Fruit fly (Drosophila melanogaster) whole organism, embryonic: Measurements from ENCODE around the gene QIL1.
A peak's percentile ranks its signal among the peaks of the same experiment; 100 is the strongest.

Source experiments
- BEAF-32 ChIP-seq: fragments of 200-800 bp; sonication (Bioruptor generic); optimal IDR thresholded peaks from 3 replicates; lab custom pipeline; 2017; ENCODE audit warnings: missing biosample characterization, missing genetic modification characterization, mild to moderate bottlenecking, moderate library complexity, missing genetic modification reagents
- CG10959 ChIP-seq: fragments of 200-800 bp; sonication (Bioruptor generic); IDR thresholded peaks from 2 replicates; pipeline ENCODE4 v1.3.6; 2022; ENCODE audit warnings: missing biosample characterization, missing genetic modification characterization
- CG11398 ChIP-seq: fragments of 200-800 bp; sonication (Bioruptor generic); optimal IDR thresholded peaks from 2 replicates; lab custom pipeline; 2016; ENCODE audit warnings: missing biosample characterization, missing genetic modification characterization
- CG11723 ChIP-seq: fragments of 200-800 bp; sonication (Bioruptor generic); optimal IDR thresholded peaks from 2 replicates; lab custom pipeline; 2017; ENCODE audit warnings: missing biosample characterization, mild to moderate bottlenecking, missing genetic modification characterization
- CG12219 ChIP-seq: fragments of 200-800 bp; sonication (Bioruptor generic); optimal IDR thresholded peaks from 3 replicates; lab custom pipeline; 2018; ENCODE audit warnings: missing biosample characterization, mild to moderate bottlenecking, missing genetic modification characterization
- CG12236 ChIP-seq: fragments of 200-800 bp; sonication (Bioruptor generic); optimal IDR thresholded peaks from 2 replicates; lab custom pipeline; 2016; ENCODE audit warnings: missing biosample characterization, missing genetic modification characterization
- CG12299 ChIP-seq: fragments of 200-800 bp; sonication (Bioruptor generic); optimal IDR thresholded peaks from 2 replicates; lab custom pipeline; 2018; ENCODE audit warnings: missing biosample characterization, mild to moderate bottlenecking, missing genetic modification characterization
- CG13624 ChIP-seq: fragments of 200-800 bp; sonication (Bioruptor generic); optimal IDR thresholded peaks from 2 replicates; lab custom pipeline; 2016; ENCODE audit warnings: missing biosample characterization, missing genetic modification characterization
- CG13775 ChIP-seq: fragments of 200-800 bp; sonication (Bioruptor generic); optimal IDR thresholded peaks from 3 replicates; lab custom pipeline; 2017; ENCODE audit warnings: missing biosample characterization, mild to moderate bottlenecking, missing genetic modification characterization
- CG14710 ChIP-seq: fragments of 200-800 bp; sonication (Bioruptor generic); optimal IDR thresholded peaks from 3 replicates; lab custom pipeline; 2019; ENCODE audit warnings: missing biosample characterization, mild to moderate bottlenecking, missing genetic modification characterization, moderate library complexity
- CG14860 ChIP-seq: fragments of 200-800 bp; sonication (Bioruptor generic); IDR thresholded peaks from 3 replicates; pipeline ENCODE4 v1.3.6; 2022; ENCODE audit warnings: missing biosample characterization, missing genetic modification characterization; ENCODE audit not compliant: partially characterized antibody
- CG14965 ChIP-seq: fragments of 200-800 bp; sonication (Bioruptor generic); optimal IDR thresholded peaks from 2 replicates; lab custom pipeline; 2016; ENCODE audit warnings: missing biosample characterization, missing genetic modification characterization, borderline replicate concordance
- CG17568 ChIP-seq: fragments of 200-800 bp; sonication (Bioruptor generic); optimal IDR thresholded peaks from 2 replicates; lab custom pipeline; 2018; ENCODE audit warnings: missing biosample characterization, mild to moderate bottlenecking, missing genetic modification characterization, moderate library complexity
- CG1792 ChIP-seq: fragments of 200-800 bp; sonication (Bioruptor generic); optimal IDR thresholded peaks from 2 replicates; lab custom pipeline; 2016; ENCODE audit warnings: missing biosample characterization, missing genetic modification characterization
- CG32767 ChIP-seq: fragments of 200-800 bp; sonication (Bioruptor generic); IDR thresholded peaks from 2 replicates; pipeline ENCODE4 v1.3.6; 2022; ENCODE audit warnings: missing biosample characterization, missing genetic modification characterization
- CG32772 ChIP-seq: fragments of 200-800 bp; sonication (Bioruptor generic); IDR thresholded peaks from 2 replicates; pipeline ENCODE4 v1.3.6; 2022; ENCODE audit warnings: missing biosample characterization, missing genetic modification characterization
- CG42726 ChIP-seq: fragments of 200-800 bp; sonication (Bioruptor generic); IDR thresholded peaks from 2 replicates; pipeline ENCODE4 v1.3.6; 2022; ENCODE audit warnings: missing biosample characterization, missing genetic modification characterization; ENCODE audit not compliant: partially characterized antibody
- CG4404 ChIP-seq: fragments of 200-800 bp; sonication (Bioruptor generic); IDR thresholded peaks from 2 replicates; pipeline ENCODE4 v1.3.6; 2022; ENCODE audit warnings: missing biosample characterization, missing genetic modification characterization
- CG4424 ChIP-seq: fragments of 200-800 bp; sonication (Bioruptor generic); optimal IDR thresholded peaks from 3 replicates; lab custom pipeline; 2016; ENCODE audit warnings: missing biosample characterization, missing genetic modification characterization
- CG6654 ChIP-seq: fragments of 200-800 bp; sonication (Bioruptor generic); optimal IDR thresholded peaks from 2 replicates; lab custom pipeline; 2017; ENCODE audit warnings: missing biosample characterization, mild to moderate bottlenecking, missing genetic modification characterization
- CG6854 ChIP-seq: fragments of 200-800 bp; sonication (Bioruptor generic); optimal IDR thresholded peaks from 3 replicates; lab custom pipeline; 2017; ENCODE audit warnings: missing biosample characterization, mild to moderate bottlenecking, missing genetic modification characterization
- CG7987 ChIP-seq: fragments of 200-800 bp; sonication (Bioruptor generic); optimal IDR thresholded peaks from 2 replicates; lab custom pipeline; 2018; ENCODE audit warnings: missing biosample characterization, mild to moderate bottlenecking, missing genetic modification characterization, moderate library complexity
- CG8765 ChIP-seq: fragments of 200-800 bp; sonication (Bioruptor generic); IDR thresholded peaks from 2 replicates; pipeline ENCODE4 v1.3.6; 2022; ENCODE audit warnings: missing biosample characterization, missing genetic modification characterization
- CkIIα-i1 ChIP-seq: fragments of 200-800 bp; sonication (Bioruptor generic); IDR thresholded peaks from 2 replicates; pipeline ENCODE4 v1.3.6; 2022; ENCODE audit warnings: missing biosample characterization, missing genetic modification characterization
- E2f2 ChIP-seq: fragments of 200-800 bp; sonication (Bioruptor generic); IDR thresholded peaks from 2 replicates; pipeline ENCODE4 v1.3.6; 2022; ENCODE audit warnings: missing biosample characterization, missing genetic modification characterization
- H2.0 ChIP-seq: fragments of 200-800 bp; sonication (Bioruptor generic); IDR thresholded peaks from 2 replicates; pipeline ENCODE4 v1.3.6; 2022; ENCODE audit warnings: missing biosample characterization, missing genetic modification characterization
- Hr3 ChIP-seq: fragments of 200-800 bp; sonication (Bioruptor generic); optimal IDR thresholded peaks from 3 replicates; lab custom pipeline; 2016; ENCODE audit warnings: missing biosample characterization, missing genetic modification characterization
- Hsf ChIP-seq: fragments of 200-800 bp; sonication (Bioruptor generic); optimal IDR thresholded peaks from 3 replicates; lab custom pipeline; 2016; ENCODE audit warnings: missing biosample characterization, missing genetic modification characterization
- MBD-R2 ChIP-seq: fragments of 200-800 bp; sonication (Bioruptor generic); IDR thresholded peaks from 2 replicates; pipeline ENCODE4 v1.3.6; 2022; ENCODE audit warnings: missing biosample characterization, missing genetic modification characterization
- Meics ChIP-seq: fragments of 200-800 bp; sonication (Bioruptor generic); optimal IDR thresholded peaks from 2 replicates; lab custom pipeline; 2017; ENCODE audit warnings: missing biosample characterization, mild to moderate bottlenecking, missing genetic modification characterization
- NC2α ChIP-seq: fragments of 200-800 bp; sonication (Bioruptor generic); optimal IDR thresholded peaks from 2 replicates; lab custom pipeline; 2016; ENCODE audit warnings: missing biosample characterization, missing genetic modification characterization
- Oaz ChIP-seq: fragments of 200-800 bp; sonication (Bioruptor generic); IDR thresholded peaks from 2 replicates; pipeline ENCODE4 v1.3.6; 2022; ENCODE audit warnings: missing biosample characterization, missing genetic modification characterization
- Opbp ChIP-seq: fragments of 200-800 bp; sonication (Bioruptor generic); IDR thresholded peaks from 3 replicates; pipeline ENCODE4 v1.3.6; 2022; ENCODE audit warnings: missing biosample characterization, missing genetic modification characterization; ENCODE audit not compliant: partially characterized antibody
- Ptx1 ChIP-seq: fragments of 200-800 bp; sonication (Bioruptor generic); IDR thresholded peaks from 2 replicates; pipeline ENCODE4 v1.3.6; 2022; ENCODE audit warnings: missing biosample characterization, missing genetic modification characterization
- Ravus ChIP-seq: fragments of 200-800 bp; sonication (Bioruptor generic); IDR thresholded peaks from 2 replicates; pipeline ENCODE4 v1.3.6; 2022; ENCODE audit warnings: missing biosample characterization, missing genetic modification characterization
- Ssrp ChIP-seq: fragments of 200-800 bp; sonication (Bioruptor generic); optimal IDR thresholded peaks from 2 replicates; lab custom pipeline; 2018; ENCODE audit warnings: missing biosample characterization, mild to moderate bottlenecking, missing genetic modification characterization, moderate library complexity
- bbx ChIP-seq: fragments of 200-800 bp; sonication (Bioruptor generic); IDR thresholded peaks from 2 replicates; pipeline ENCODE4 v1.3.6; 2022; ENCODE audit warnings: missing biosample characterization, missing genetic modification characterization; ENCODE audit not compliant: partially characterized antibody
- caup ChIP-seq: fragments of 200-800 bp; sonication (Bioruptor generic); optimal IDR thresholded peaks from 3 replicates; lab custom pipeline; 2017; ENCODE audit warnings: missing biosample characterization, mild to moderate bottlenecking, missing genetic modification characterization, moderate library complexity; ENCODE audit not compliant: severe bottlenecking
- da ChIP-seq: fragments of 200-800 bp; sonication (Bioruptor generic); optimal IDR thresholded peaks from 2 replicates; lab custom pipeline; 2016; ENCODE audit warnings: missing biosample characterization, missing genetic modification characterization
- emc ChIP-seq: fragments of 200-800 bp; sonication (Bioruptor generic); optimal IDR thresholded peaks from 2 replicates; lab custom pipeline; 2016; ENCODE audit warnings: missing biosample characterization, missing genetic modification characterization
- eyg ChIP-seq: fragments of 200-800 bp; sonication (Bioruptor generic); optimal IDR thresholded peaks from 3 replicates; lab custom pipeline; 2016; ENCODE audit warnings: missing biosample characterization, missing genetic modification characterization
- fru ChIP-seq: fragments of >200 bp; optimal IDR thresholded peaks from 2 replicates; lab custom pipeline; 2017
- ftz-f1 ChIP-seq: fragments of 200-800 bp; sonication (Bioruptor generic); optimal IDR thresholded peaks from 2 replicates; lab custom pipeline; 2016; ENCODE audit warnings: missing biosample characterization, missing genetic modification characterization
- grau ChIP-seq: fragments of 200-800 bp; optimal IDR thresholded peaks from 3 replicates; lab custom pipeline; 2019; ENCODE audit warnings: missing biosample characterization, mild to moderate bottlenecking, missing genetic modification characterization, moderate library complexity
- lmd ChIP-seq: fragments of 200-800 bp; sonication (Bioruptor generic); IDR thresholded peaks from 2 replicates; pipeline ENCODE4 v1.3.6; 2022; ENCODE audit warnings: missing biosample characterization, missing genetic modification characterization
- lola ChIP-seq, 3 experiments: fragments of >200 bp in 2 of 3; fragments of 200-800 bp in 1 of 3; sonication (Bioruptor generic) in 1 of 3; optimal IDR thresholded peaks; 2 replicates each; lab custom pipeline; 2017 to 2019; ENCODE audit warnings: missing biosample characterization in 3 of 3, missing genetic modification characterization in 3 of 3, mild to moderate bottlenecking in 1 of 3, moderate library complexity in 1 of 3
- mirr ChIP-seq: fragments of 200-800 bp; sonication (Bioruptor generic); optimal IDR thresholded peaks from 3 replicates; lab custom pipeline; 2018; ENCODE audit warnings: missing biosample characterization, mild to moderate bottlenecking, missing genetic modification characterization
- nau ChIP-seq: fragments of 200-800 bp; sonication (Bioruptor generic); optimal IDR thresholded peaks from 3 replicates; lab custom pipeline; 2017; ENCODE audit warnings: missing biosample characterization, mild to moderate bottlenecking, missing genetic modification characterization, missing genetic modification reagents
- rib ChIP-seq: fragments of 200-800 bp; sonication (Bioruptor generic); IDR thresholded peaks from 2 replicates; pipeline ENCODE4 v1.3.6; 2022; ENCODE audit warnings: missing biosample characterization, missing genetic modification characterization
- run ChIP-seq: fragments of 200-800 bp; sonication (Bioruptor generic); optimal IDR thresholded peaks from 3 replicates; lab custom pipeline; 2018; ENCODE audit warnings: missing biosample characterization, mild to moderate bottlenecking, missing genetic modification characterization
- sisA ChIP-seq: fragments of 200-800 bp; sonication (Bioruptor generic); IDR thresholded peaks from 2 replicates; pipeline ENCODE4 v1.3.6; 2022; ENCODE audit warnings: missing biosample characterization, missing genetic modification characterization
- ttk ChIP-seq: fragments of 200-800 bp; sonication (Bioruptor generic); IDR thresholded peaks from 2 replicates; pipeline ENCODE4 v2.1.2; 2022; ENCODE audit warnings: missing biosample characterization, missing genetic modification characterization

The QIL1 gene

DNA sequence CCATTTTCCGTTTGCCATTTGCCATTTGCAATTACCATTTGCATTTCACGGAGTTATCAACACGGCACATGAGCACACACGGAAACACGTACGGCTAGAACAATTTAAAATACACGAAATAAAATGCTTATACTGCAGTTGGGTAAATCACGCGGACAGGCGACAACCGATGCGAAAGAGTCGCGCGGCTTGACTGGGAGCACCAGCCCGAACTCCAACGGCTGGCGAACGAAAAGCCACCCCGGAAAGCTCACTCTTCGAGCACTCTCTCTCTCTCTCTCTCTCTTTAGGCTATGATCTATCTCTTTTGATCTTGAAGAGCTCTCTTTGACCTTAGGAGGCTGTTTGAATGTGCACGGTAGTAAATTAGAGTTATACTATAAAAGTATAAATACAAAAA is 44.4 kb upstream of the QIL1 start, which contains the start of gene blot (continued):
- TF ChIP-seq mirr (peak; percentile 34), fru (lab: Kevin White, UChicago) (no peak), CG32767 (GFP tag; lab: Robert Waterston, UW) (no peak), CG13624 (GFP tag; lab: Kevin White, UChicago) (no peak), E2f2 (no peak), CG17568 (GFP tag; lab: Kevin White, UChicago) (peak; percentile 19), Meics (no peak), CG10959 (no peak), CG6854 (GFP tag; lab: Kevin White, UChicago) (no peak), CG14860 (GFP tag; lab: Robert Waterston, UW) (no peak), Ravus (GFP tag; lab: Robert Waterston, UW) (no peak), grau (tag; lab: Kevin White, UChicago) (no peak), bbx (GFP tag; lab: Robert Waterston, UW) (peak; percentile 36; the same call in 1 of the 2 replicates), H2.0 (GFP tag; lab: Robert Waterston, UW) (no peak), NC2α (GFP tag; lab: Kevin White, UChicago) (no peak), caup (GFP tag; lab: Kevin White, UChicago) (no peak), CG32772 (no peak), CG7987 (GFP tag; lab: Kevin White, UChicago) (no peak), BEAF-32 (no peak), eyg (GFP tag; lab: Kevin White, UChicago) (no peak), CG1792 (GFP tag; lab: Kevin White, UChicago) (no peak), CG12299 (tag; lab: Kevin White, UChicago) (no peak), run (tag; lab: Kevin White, UChicago) (no peak), Ssrp (no peak), Hsf (GFP tag; lab: Kevin White, UChicago) (no peak), lmd (GFP tag; lab: Robert Waterston, UW) (no peak), CG42726 (GFP tag; lab: Robert Waterston, UW) (peak; percentile 38; the same call in 1 of the 2 replicates), CG4424 (GFP tag; lab: Kevin White, UChicago) (no peak), rib (GFP tag; lab: Robert Waterston, UW) (no peak), Hr3 (GFP tag; lab: Kevin White, UChicago) (no peak), da (no peak), CG4404 (GFP tag; lab: Robert Waterston, UW) (no peak), lola (GFP tag; optimal IDR thresholded peaks at IDR 0.05; lab: Kevin White, UChicago) (no peak), Opbp (GFP tag; lab: Robert Waterston, UW) (0 out of 3 replicates have a peak, but pooled peaks have one; percentile 27), ttk (0 out of 2 replicates have a peak, but pooled peaks have one; percentile 28), ftz-f1 (no peak), nau (no peak), CkIIα-i1 (GFP tag; lab: Robert Waterston, UW) (no peak), CG13775 (GFP tag; lab: Kevin White, UChicago) (no peak), sisA (GFP tag; lab: Robert Waterston, UW) (no peak), MBD-R2 (GFP tag; lab: Robert Waterston, UW) (no peak), Ptx1 (GFP tag; lab: Robert Waterston, UW) (no peak), CG11723 (GFP tag; lab: Kevin White, UChicago) (no peak), CG11398 (GFP tag; lab: Kevin White, UChicago) (no peak), CG14965 (GFP tag; lab: Kevin White, UChicago) (no peak), CG12219 (GFP tag; lab: Kevin White, UChicago) (no peak), emc (GFP tag; lab: Kevin White, UChicago) (no peak), CG14710 (tag; lab: Kevin White, UChicago) (no peak), Oaz (GFP tag; lab: Robert Waterston, UW) (no peak), CG12236 (no peak), CG6654 (no peak), CG8765 (GFP tag; lab: Robert Waterston, UW) (no peak)
